Fruit fly (Drosophila melanogaster): Measurements from ENCODE around the gene Dhc36C.

Dhc36C gene

dm6 chr2L:17500946-17501451 lies at the start of gene Dhc36C, which contains the start of gene mEFTs:
Dhc36C (plus strand) TSS chr2L:17501401.
mEFTs (minus strand) TSS chr2L:17501106.
- TF ChIP-seq Snoo (tag; optimal IDR thresholded peaks at IDR 0.05) (no peak), CG4496 (GFP tag; IDR thresholded peaks at IDR 0.05) (no peak), CG14655 (GFP tag; optimal IDR thresholded peaks at IDR 0.05) (no peak), CG15710 (tag; optimal IDR thresholded peaks at IDR 0.05) (no peak), gl (tag; optimal IDR thresholded peaks at IDR 0.05) (no peak), CG8301 (tag; optimal IDR thresholded peaks at IDR 0.05) (no peak), CG8159 (tag; optimal IDR thresholded peaks at IDR 0.05) (no peak), CG10348 (GFP tag; IDR thresholded peaks at IDR 0.05) (no peak), CG9948 (tag; optimal IDR thresholded peaks at IDR 0.05) (no peak), Ets98B (GFP tag; IDR thresholded peaks at IDR 0.05) (no peak), Pif1A (GFP tag; optimal IDR thresholded peaks at IDR 0.05) (no peak), fd96Ca (GFP tag; IDR thresholded peaks at IDR 0.05) (no peak)

- TF ChIP-seq CG15710 (tag; optimal IDR thresholded peaks at IDR 0.05) (no peak), CG8159 (tag; optimal IDR thresholded peaks at IDR 0.05) (no peak)
These were observed 49.1 kb upstream of the Dhc36C start for dm6 chr2L:17452084-17452483.

dm6 chr2L:17452624-17453023 lies 48.6 kb upstream of the Dhc36C start, which contains the start of gene CG5050:
CG5050 (plus strand) TSS chr2L:17452924.
- TF ChIP-seq rn (GFP tag; IDR thresholded peaks at IDR 0.05): no peak
- TF ChIP-seq CG10348 (GFP tag; IDR thresholded peaks at IDR 0.05): no peak
- TF ChIP-seq CG17806 (tag; optimal IDR thresholded peaks at IDR 0.05): no peak
- no peak for TF ChIP-seq gl (tag; optimal IDR thresholded peaks at IDR 0.05)
- TF ChIP-seq D1 (tag; optimal IDR thresholded peaks at IDR 0.05): no peak
- no peak for TF ChIP-seq CG13204 (GFP tag; optimal IDR thresholded peaks at IDR 0.05)
- no peak for TF ChIP-seq Ets98B (GFP tag; IDR thresholded peaks at IDR 0.05)
- no peak for TF ChIP-seq CG12605 (GFP tag; IDR thresholded peaks at IDR 0.05)
- no peak for TF ChIP-seq CG34367 (tag; optimal IDR thresholded peaks at IDR 0.05)
- TF ChIP-seq Snoo (tag; optimal IDR thresholded peaks at IDR 0.05): no peak
- TF ChIP-seq Pif1A (GFP tag; optimal IDR thresholded peaks at IDR 0.05): no peak
- no peak for TF ChIP-seq CG15710 (tag; optimal IDR thresholded peaks at IDR 0.05)
- TF ChIP-seq CG9948 (tag; optimal IDR thresholded peaks at IDR 0.05): no peak
- TF ChIP-seq CG4496 (GFP tag; IDR thresholded peaks at IDR 0.05): no peak
- TF ChIP-seq CG14655 (GFP tag; optimal IDR thresholded peaks at IDR 0.05): no peak
- TF ChIP-seq CG8301 (tag; optimal IDR thresholded peaks at IDR 0.05): no peak
- TF ChIP-seq EcR (GFP tag; optimal IDR thresholded peaks at IDR 0.05): no peak
- no peak for TF ChIP-seq Pif1B (GFP tag; optimal IDR thresholded peaks at IDR 0.05)
- no peak for TF ChIP-seq fd96Ca (GFP tag; IDR thresholded peaks at IDR 0.05)
- TF ChIP-seq CG32121 (GFP tag; IDR thresholded peaks at IDR 0.05): no peak

dm6 chr2L:17455823-17456222 lies 45.4 kb upstream of the Dhc36C start, which contains the start of gene SPH93:
SPH93 (minus strand) TSS chr2L:17455923.
- no peak for TF ChIP-seq CG9948 (tag; optimal IDR thresholded peaks at IDR 0.05)
- no peak for TF ChIP-seq CG17806 (tag; optimal IDR thresholded peaks at IDR 0.05)
- no peak for TF ChIP-seq CG12605 (GFP tag; IDR thresholded peaks at IDR 0.05)
- no peak for TF ChIP-seq Pif1A (GFP tag; optimal IDR thresholded peaks at IDR 0.05)
- no peak for TF ChIP-seq CG32121 (GFP tag; IDR thresholded peaks at IDR 0.05)
- TF ChIP-seq CG8301 (tag; optimal IDR thresholded peaks at IDR 0.05): no peak
- TF ChIP-seq CG14655 (GFP tag; optimal IDR thresholded peaks at IDR 0.05): no peak
- no peak for TF ChIP-seq Ets98B (GFP tag; IDR thresholded peaks at IDR 0.05)
- TF ChIP-seq gl (tag; optimal IDR thresholded peaks at IDR 0.05): no peak

dm6 chr2L:17457944-17458343 lies 43.3 kb upstream of the Dhc36C start, which contains the start of gene CG18563:
CG18563 (minus strand) TSS chr2L:17458044.
- TF ChIP-seq rn (GFP tag; IDR thresholded peaks at IDR 0.05) (no peak), CG4496 (GFP tag; IDR thresholded peaks at IDR 0.05) (no peak), CG15710 (tag; optimal IDR thresholded peaks at IDR 0.05) (no peak), D1 (tag; optimal IDR thresholded peaks at IDR 0.05) (no peak), Snoo (tag; optimal IDR thresholded peaks at IDR 0.05) (no peak), CG12605 (GFP tag; IDR thresholded peaks at IDR 0.05) (no peak), CG34367 (tag; optimal IDR thresholded peaks at IDR 0.05) (no peak)

dm6 chr2L:17465915-17466677 lies 35.1 kb upstream of the Dhc36C start:
- peak; percentile 80 for TF ChIP-seq CG32121 (GFP tag; IDR thresholded peaks at IDR 0.05)
- TF ChIP-seq CG34367 (tag; optimal IDR thresholded peaks at IDR 0.05): peak; percentile 82
- peak; percentile 77 for TF ChIP-seq CG15710 (tag; optimal IDR thresholded peaks at IDR 0.05)
- peak; percentile 83 for TF ChIP-seq CG9948 (tag; optimal IDR thresholded peaks at IDR 0.05)
- peak; percentile 88 for TF ChIP-seq CG8301 (tag; optimal IDR thresholded peaks at IDR 0.05)
- peak; percentile 87 for TF ChIP-seq CG14655 (GFP tag; optimal IDR thresholded peaks at IDR 0.05)
- TF ChIP-seq CG4496 (GFP tag; IDR thresholded peaks at IDR 0.05): peak; percentile 87
- TF ChIP-seq D1 (tag; optimal IDR thresholded peaks at IDR 0.05): peak; percentile 53
- peak; percentile 61 for TF ChIP-seq gl (tag; optimal IDR thresholded peaks at IDR 0.05)
- TF ChIP-seq Pif1B (GFP tag; optimal IDR thresholded peaks at IDR 0.05): peak; percentile 65
- TF ChIP-seq CG12605 (GFP tag; IDR thresholded peaks at IDR 0.05): peak; percentile 79; the same call in 1 of the 2 replicates
- TF ChIP-seq EcR (GFP tag; optimal IDR thresholded peaks at IDR 0.05): no peak
- TF ChIP-seq CG8159 (tag; optimal IDR thresholded peaks at IDR 0.05): peak; percentile 82
- TF ChIP-seq Pif1A (GFP tag; optimal IDR thresholded peaks at IDR 0.05): peak; percentile 81
- peak; percentile 70; the same call in 2 of the 3 replicates for TF ChIP-seq fd96Ca (GFP tag; IDR thresholded peaks at IDR 0.05)
- TF ChIP-seq Ets98B (GFP tag; IDR thresholded peaks at IDR 0.05): peak; percentile 86; the same call in 1 of the 2 replicates
- TF ChIP-seq Snoo (tag; optimal IDR thresholded peaks at IDR 0.05): peak; percentile 26
- TF ChIP-seq CG10348 (GFP tag; IDR thresholded peaks at IDR 0.05): peak; percentile 48; the same call in 1 of the 2 replicates
- TF ChIP-seq rn (GFP tag; IDR thresholded peaks at IDR 0.05): peak; percentile 40; the same call in 1 of the 2 replicates
- peak; percentile 81 for TF ChIP-seq CG17806 (tag; optimal IDR thresholded peaks at IDR 0.05)
- TF ChIP-seq CG13204 (GFP tag; optimal IDR thresholded peaks at IDR 0.05): no peak
